Fruit fly (Drosophila melanogaster): ENCODE data around the gene Cp7Fa.

DNA sequence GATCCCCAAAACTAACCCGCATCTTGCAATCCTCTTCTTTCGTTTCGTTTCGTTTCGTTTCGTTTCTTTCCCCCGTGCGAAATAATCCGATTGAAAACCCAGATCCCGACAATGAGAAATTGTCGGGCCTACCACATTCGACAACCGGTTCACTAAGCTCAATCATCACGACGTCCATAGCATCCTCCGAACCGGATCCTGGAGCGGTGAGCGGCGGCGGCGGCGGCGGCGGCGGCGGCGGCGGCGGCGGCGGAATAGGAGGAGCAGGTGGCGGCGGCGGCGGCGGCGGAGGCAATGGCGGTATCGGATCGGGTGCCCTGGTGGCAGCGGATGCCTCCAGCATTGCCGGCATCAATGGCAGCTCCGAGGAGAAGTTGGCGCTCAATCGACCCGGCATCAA, 41.6 kb downstream of the Cp7Fa start:
- TF ChIP-seq CG8478 (optimal IDR thresholded peaks at IDR 0.05) (no peak), CTCF (optimal IDR thresholded peaks at IDR 0.05) (no peak)
